Worm (Caenorhabditis elegans) whole organism, midembryonic: ENCODE data around the gene C17B7.9.

ENCODE experiments used
- T22C8.4 ChIP-seq: fragments of 200-800 bp; sonication (Bioruptor generic); IDR thresholded peaks from 2 replicates; pipeline ENCODE4 v1.3.6; 2022; ENCODE audit warnings: missing genetic modification characterization, missing compliant biosample characterization
- cog-1 ChIP-seq: sonication (generic microtip); optimal IDR thresholded peaks from 2 replicates; lab custom pipeline; 2016; ENCODE audit warnings: missing genetic modification characterization, missing compliant biosample characterization
- flt-1 ChIP-seq: fragments of 200-800 bp; sonication (Bioruptor generic); IDR thresholded peaks from 2 replicates; pipeline ENCODE4 v1.3.6; 2022; ENCODE audit warnings: missing genetic modification characterization, missing compliant biosample characterization
- klf-2 ChIP-seq: fragments of 200-800 bp; sonication (Bioruptor generic); conservative IDR thresholded peaks from 2 replicates; pipeline ENCODE4 v1.3.6; 2022; ENCODE audit warnings: missing genetic modification reagents, missing genetic modification characterization, missing compliant biosample characterization
- med-1 ChIP-seq: sonication (generic microtip); optimal IDR thresholded peaks from 2 replicates; lab custom pipeline; 2017; ENCODE audit warnings: missing genetic modification characterization, mild to moderate bottlenecking, missing compliant biosample characterization, antibody characterized with exemption, missing genetic modification reagents; ENCODE audit not compliant: insufficient read depth
- ref-1 ChIP-seq: fragments of 200-800 bp; sonication (Bioruptor generic); conservative IDR thresholded peaks from 2 replicates; pipeline ENCODE4 v1.3.6; 2022; ENCODE audit warnings: missing genetic modification reagents, missing genetic modification characterization, missing compliant biosample characterization
- tab-1 ChIP-seq: fragments of 200-800 bp; sonication (Bioruptor generic); IDR thresholded peaks from 2 replicates; pipeline ENCODE4 v1.3.6; 2022; ENCODE audit warnings: missing genetic modification characterization, missing compliant biosample characterization
- ztf-23 ChIP-seq: fragments of 200-800 bp; sonication (Bioruptor generic); IDR thresholded peaks from 2 replicates; pipeline ENCODE4 v1.3.6; 2022; ENCODE audit warnings: missing genetic modification reagents, missing genetic modification characterization, missing compliant biosample characterization
- ztf-29 ChIP-seq: fragments of 200-800 bp; sonication (Bioruptor generic); IDR thresholded peaks from 2 replicates; pipeline ENCODE4 v1.3.6; 2022; ENCODE audit warnings: missing genetic modification reagents, missing genetic modification characterization, missing compliant biosample characterization

Gene C17B7.9

ce11 chrV:3320432-3320831 lies 11.5 kb downstream of the C17B7.9 start, which contains the start of gene C17B7.14:
TSS of gene C17B7.14 (minus strand) at chrV:3320532.
- TF ChIP-seq ztf-29 (GFP tag; lab: Robert Waterston, UW), result no peak
- no peak for TF ChIP-seq ref-1 (GFP tag; lab: Robert Waterston, UW)
- no peak for TF ChIP-seq T22C8.4 (GFP tag; lab: Robert Waterston, UW)
- no peak for TF ChIP-seq tab-1 (GFP tag; lab: Robert Waterston, UW)

ce11 chrV:3320005-3320404 lies 11.9 kb downstream of the C17B7.9 start, which contains the start of gene F35F10.14:
TSS of gene F35F10.14 (minus strand) at chrV:3320105.
- TF ChIP-seq ztf-23 (no peak), ztf-29 (GFP tag; lab: Robert Waterston, UW) (no peak), T22C8.4 (GFP tag; lab: Robert Waterston, UW) (no peak), klf-2 (no peak), cog-1 (tag; lab: Kevin White, UChicago) (no peak), tab-1 (GFP tag; lab: Robert Waterston, UW) (no peak), flt-1 (GFP tag; lab: Robert Waterston, UW) (no peak), med-1 (GFP tag; lab: Kevin White, UChicago) (no peak), ref-1 (GFP tag; lab: Robert Waterston, UW) (no peak)

- no peak for TF ChIP-seq flt-1 (GFP tag; lab: Robert Waterston, UW)
- TF ChIP-seq T22C8.4 (GFP tag; lab: Robert Waterston, UW), result no peak
- no peak for TF ChIP-seq tab-1 (GFP tag; lab: Robert Waterston, UW)
- TF ChIP-seq ztf-29 (GFP tag; lab: Robert Waterston, UW), result no peak
Measured at ce11 chrV:3318975-3319374, 12.9 kb downstream of the C17B7.9 start, which contains the start of gene F35F10.13. TSS of gene F35F10.13 (minus strand) at chrV:3319075.

ce11 chrV:3316108-3316507 lies 15.8 kb downstream of the C17B7.9 start, which contains the start of gene F35F10.1:
TSS of gene F35F10.1 (plus strand) at chrV:3316307.
- TF ChIP-seq klf-2 (no peak), flt-1 (GFP tag; lab: Robert Waterston, UW) (no peak), med-1 (GFP tag; lab: Kevin White, UChicago) (no peak), ref-1 (GFP tag; lab: Robert Waterston, UW) (no peak), cog-1 (tag; lab: Kevin White, UChicago) (no peak), ztf-29 (GFP tag; lab: Robert Waterston, UW) (no peak), T22C8.4 (GFP tag; lab: Robert Waterston, UW) (no peak), ztf-23 (no peak), tab-1 (GFP tag; lab: Robert Waterston, UW) (no peak)

- TF ChIP-seq ref-1 (GFP tag; lab: Robert Waterston, UW), result no peak
- no peak for TF ChIP-seq ztf-29 (GFP tag; lab: Robert Waterston, UW)
- no peak for TF ChIP-seq ztf-23
- TF ChIP-seq tab-1 (GFP tag; lab: Robert Waterston, UW), result no peak
- TF ChIP-seq med-1 (GFP tag; lab: Kevin White, UChicago), result no peak
- TF ChIP-seq klf-2, result no peak
- TF ChIP-seq T22C8.4 (GFP tag; lab: Robert Waterston, UW), result no peak
- TF ChIP-seq flt-1 (GFP tag; lab: Robert Waterston, UW), result no peak
- TF ChIP-seq cog-1 (tag; lab: Kevin White, UChicago), result no peak
Measured at ce11 chrV:3315308-3315707, 16.6 kb downstream of the C17B7.9 start, which contains the start of gene arrd-19. TSS of gene arrd-19 (minus strand) at chrV:3315516.

ce11 chrV:3312067-3312666 lies 19.8 kb downstream of the C17B7.9 start, which contains the start of gene arrd-18:
TSS of gene arrd-18 (minus strand) at chrV:3312117.
- TF ChIP-seq med-1 (GFP tag; lab: Kevin White, UChicago) (no peak), ztf-29 (GFP tag; lab: Robert Waterston, UW) (no peak), ref-1 (GFP tag; lab: Robert Waterston, UW) (no peak), tab-1 (GFP tag; lab: Robert Waterston, UW) (no peak), cog-1 (tag; lab: Kevin White, UChicago) (no peak), T22C8.4 (GFP tag; lab: Robert Waterston, UW) (no peak), ztf-23 (no peak), klf-2 (no peak), flt-1 (GFP tag; lab: Robert Waterston, UW) (no peak)

- TF ChIP-seq klf-2 (no peak), ref-1 (GFP tag; lab: Robert Waterston, UW) (no peak), T22C8.4 (GFP tag; lab: Robert Waterston, UW) (no peak), cog-1 (tag; lab: Kevin White, UChicago) (no peak), flt-1 (GFP tag; lab: Robert Waterston, UW) (no peak), med-1 (GFP tag; lab: Kevin White, UChicago) (no peak), tab-1 (GFP tag; lab: Robert Waterston, UW) (no peak), ztf-29 (GFP tag; lab: Robert Waterston, UW) (no peak), ztf-23 (no peak)
Measured at ce11 chrV:3308169-3308568, 23.8 kb downstream of the C17B7.9 start, which contains the start of gene srbc-3. TSS of gene srbc-3 (plus strand) at chrV:3308469.

ce11 chrV:3301898-3302297 lies 30.0 kb downstream of the C17B7.9 start, which contains the start of gene srbc-1:
TSS of gene srbc-1 (minus strand) at chrV:3301998.
- TF ChIP-seq cog-1 (tag; lab: Kevin White, UChicago), result no peak
- TF ChIP-seq ref-1 (GFP tag; lab: Robert Waterston, UW), result no peak
- no peak for TF ChIP-seq T22C8.4 (GFP tag; lab: Robert Waterston, UW)
- TF ChIP-seq med-1 (GFP tag; lab: Kevin White, UChicago), result no peak
- no peak for TF ChIP-seq ztf-23
- TF ChIP-seq ztf-29 (GFP tag; lab: Robert Waterston, UW), result no peak
- TF ChIP-seq klf-2, result no peak
- TF ChIP-seq tab-1 (GFP tag; lab: Robert Waterston, UW), result no peak
- no peak for TF ChIP-seq flt-1 (GFP tag; lab: Robert Waterston, UW)

- TF ChIP-seq ztf-29 (GFP tag; lab: Robert Waterston, UW), result no peak
- TF ChIP-seq med-1 (GFP tag; lab: Kevin White, UChicago), result no peak
- no peak for TF ChIP-seq klf-2
- no peak for TF ChIP-seq ref-1 (GFP tag; lab: Robert Waterston, UW)
Measured at ce11 chrV:3299437-3299836, 32.5 kb downstream of the C17B7.9 start.
